Fruit fly (Drosophila melanogaster): ENCODE results near the gene nbs.

The nbs gene

dm6 chr3L:9713828-9714536, 9.0 kb downstream of the nbs start, which contains the start of gene vsg:
TSS of gene vsg (plus strand) at chr3L:9714324.
- TF ChIP-seq CG8478 (optimal IDR thresholded peaks at IDR 0.05) (no peak), psq (optimal IDR thresholded peaks at IDR 0.05) (no peak), EcR (GFP tag; optimal IDR thresholded peaks at IDR 0.05) (no peak), usp (GFP tag; optimal IDR thresholded peaks at IDR 0.05) (no peak), Dll (optimal IDR thresholded peaks at IDR 0.05) (no peak), pan (optimal IDR thresholded peaks at IDR 0.05) (no peak)

DNA sequence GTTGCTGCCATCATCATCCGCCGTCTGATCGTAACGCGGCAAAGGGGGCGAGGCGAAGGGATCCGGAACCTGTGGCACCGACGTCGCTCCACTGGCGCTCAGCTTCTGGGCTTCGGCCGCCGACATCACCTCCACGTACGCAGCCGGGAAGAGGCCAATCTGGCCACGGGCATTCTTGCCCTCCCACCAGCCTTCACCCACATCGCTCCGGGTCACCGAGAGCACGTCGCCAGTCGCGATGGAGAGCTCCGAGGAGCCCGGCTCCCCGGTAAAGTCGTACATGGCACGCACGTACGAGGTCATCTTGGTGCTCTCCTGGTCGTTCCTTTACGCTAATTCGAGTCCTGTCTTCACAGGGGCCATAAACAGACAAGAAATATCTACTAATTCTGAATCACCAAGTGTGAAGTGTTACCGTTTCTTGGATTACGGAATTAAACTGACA, 9.6 kb downstream of the nbs start, which contains the start of gene SH3PX1:
TSS of gene SH3PX1 (minus strand) at position 445 of the 445 bp plus-strand sequence.
- TF ChIP-seq usp (GFP tag; optimal IDR thresholded peaks at IDR 0.05): no peak
- TF ChIP-seq Dll (optimal IDR thresholded peaks at IDR 0.05): no peak
- TF ChIP-seq EcR (GFP tag; optimal IDR thresholded peaks at IDR 0.05): no peak
- no peak for TF ChIP-seq CG8478 (optimal IDR thresholded peaks at IDR 0.05)
- TF ChIP-seq psq (optimal IDR thresholded peaks at IDR 0.05): no peak
- TF ChIP-seq pan (optimal IDR thresholded peaks at IDR 0.05): no peak

dm6 chr3L:9712066-9712789, 10.8 kb downstream of the nbs start:
- no peak for TF ChIP-seq CG8478 (optimal IDR thresholded peaks at IDR 0.05)
- TF ChIP-seq Dll (optimal IDR thresholded peaks at IDR 0.05): no peak
- TF ChIP-seq psq (optimal IDR thresholded peaks at IDR 0.05): no peak
- no peak for TF ChIP-seq pan (optimal IDR thresholded peaks at IDR 0.05)
- TF ChIP-seq usp (GFP tag; optimal IDR thresholded peaks at IDR 0.05): no peak

DNA sequence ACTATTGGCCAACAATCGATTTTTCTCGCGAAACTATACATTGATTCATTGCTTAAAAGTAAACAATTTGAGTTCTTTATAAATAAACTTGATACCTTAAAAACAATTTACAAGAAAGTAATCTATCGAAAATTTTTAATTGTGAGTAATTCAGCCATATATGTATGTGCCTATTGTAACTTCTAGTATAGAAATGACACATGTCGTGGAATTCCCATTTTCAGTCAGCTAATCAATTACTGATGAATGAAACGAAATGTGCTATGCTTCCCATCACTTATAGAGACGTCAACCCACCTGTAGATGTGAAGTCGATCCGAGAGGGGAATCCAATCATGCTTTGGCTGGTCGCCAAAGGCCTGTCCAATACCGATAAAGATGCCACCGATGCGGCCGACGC, 11.8 kb downstream of the nbs start:
- TF ChIP-seq CG8478 (optimal IDR thresholded peaks at IDR 0.05) (no peak), pan (optimal IDR thresholded peaks at IDR 0.05) (no peak), psq (optimal IDR thresholded peaks at IDR 0.05) (no peak), Dll (optimal IDR thresholded peaks at IDR 0.05) (no peak), usp (GFP tag; optimal IDR thresholded peaks at IDR 0.05) (no peak), EcR (GFP tag; optimal IDR thresholded peaks at IDR 0.05) (no peak)

DNA sequence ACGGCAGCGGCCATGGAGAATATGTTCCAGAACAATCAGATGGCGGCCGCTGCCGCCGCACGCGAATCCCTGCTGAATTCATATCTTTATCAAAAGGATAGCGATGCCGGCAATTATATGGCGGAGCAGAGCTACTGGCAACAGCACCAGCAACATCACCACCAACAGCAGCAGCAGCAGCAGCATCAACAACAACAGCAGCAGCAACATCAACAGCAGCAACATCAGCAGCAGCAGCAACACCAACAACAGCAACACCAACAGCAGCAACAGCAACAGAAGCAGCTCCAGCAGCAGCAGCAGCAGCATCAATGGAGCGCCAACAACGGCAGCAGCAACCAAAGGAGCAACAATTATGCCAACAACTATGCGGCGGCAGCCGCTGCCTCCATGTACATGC, 14.2 kb downstream of the nbs start:
- TF ChIP-seq psq (optimal IDR thresholded peaks at IDR 0.05): no peak

dm6 chr3L:9705591-9705990, 17.4 kb downstream of the nbs start:
- no peak for TF ChIP-seq usp (GFP tag; optimal IDR thresholded peaks at IDR 0.05)
- no peak for TF ChIP-seq EcR (GFP tag; optimal IDR thresholded peaks at IDR 0.05)
- TF ChIP-seq pan (optimal IDR thresholded peaks at IDR 0.05): no peak
- no peak for TF ChIP-seq Dll (optimal IDR thresholded peaks at IDR 0.05)
- no peak for TF ChIP-seq CG8478 (optimal IDR thresholded peaks at IDR 0.05)
- no peak for TF ChIP-seq psq (optimal IDR thresholded peaks at IDR 0.05)

dm6 chr3L:9704162-9704748, 18.7 kb downstream of the nbs start, which contains the start of gene CG16711:
TSS of gene CG16711 (plus strand) at chr3L:9704331.
- TF ChIP-seq Dll (optimal IDR thresholded peaks at IDR 0.05) (no peak), CG8478 (optimal IDR thresholded peaks at IDR 0.05) (no peak), usp (GFP tag; optimal IDR thresholded peaks at IDR 0.05) (no peak), psq (optimal IDR thresholded peaks at IDR 0.05) (no peak), pan (optimal IDR thresholded peaks at IDR 0.05) (no peak), EcR (GFP tag; optimal IDR thresholded peaks at IDR 0.05) (no peak)

DNA sequence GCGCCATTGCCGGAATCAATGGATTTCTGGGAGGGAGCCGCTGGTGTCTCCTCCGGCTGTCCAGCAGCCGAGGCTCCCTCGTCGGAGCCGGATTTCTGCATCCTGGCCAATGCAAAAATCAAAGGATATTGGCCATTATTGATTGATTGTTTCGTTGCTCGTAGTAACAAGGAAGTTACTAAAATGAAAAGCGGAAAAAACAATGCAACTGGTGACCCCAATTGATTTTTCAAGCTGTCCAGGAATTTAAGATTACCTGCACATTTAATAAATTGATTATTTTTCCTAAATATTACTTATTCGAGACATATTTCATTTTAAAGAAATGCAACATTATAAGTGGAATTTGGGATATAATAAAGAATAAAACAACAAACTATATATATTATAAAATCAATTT, 19.5 kb downstream of the nbs start, which contains the start of gene CG6761:
TSS of gene CG6761 (minus strand) at position 101 of the 400 bp plus-strand sequence.
- TF ChIP-seq Dll (optimal IDR thresholded peaks at IDR 0.05): no peak
- no peak for TF ChIP-seq pan (optimal IDR thresholded peaks at IDR 0.05)
- TF ChIP-seq usp (GFP tag; optimal IDR thresholded peaks at IDR 0.05): no peak
- TF ChIP-seq psq (optimal IDR thresholded peaks at IDR 0.05): no peak
- no peak for TF ChIP-seq CG8478 (optimal IDR thresholded peaks at IDR 0.05)
- TF ChIP-seq EcR (GFP tag; optimal IDR thresholded peaks at IDR 0.05): no peak

dm6 chr3L:9698193-9698642, 24.8 kb downstream of the nbs start, which contains the start of gene Ubc4:
TSS of gene Ubc4 (plus strand) at chr3L:9698336.
- no peak for TF ChIP-seq CG8478 (optimal IDR thresholded peaks at IDR 0.05)
- no peak for TF ChIP-seq psq (optimal IDR thresholded peaks at IDR 0.05)
- no peak for TF ChIP-seq Dll (optimal IDR thresholded peaks at IDR 0.05)
- no peak for TF ChIP-seq pan (optimal IDR thresholded peaks at IDR 0.05)
- no peak for TF ChIP-seq EcR (GFP tag; optimal IDR thresholded peaks at IDR 0.05)
- TF ChIP-seq usp (GFP tag; optimal IDR thresholded peaks at IDR 0.05): no peak

- TF ChIP-seq psq (optimal IDR thresholded peaks at IDR 0.05): no peak
Measured at dm6 chr3L:9697527-9697883, 25.5 kb downstream of the nbs start.

- peak; percentile 45 for TF ChIP-seq Dll (optimal IDR thresholded peaks at IDR 0.05)
- TF ChIP-seq CG8478 (optimal IDR thresholded peaks at IDR 0.05): no peak
Measured at dm6 chr3L:9696650-9697526, 26.1 kb downstream of the nbs start, which contains the start of gene Prps. TSS of gene Prps (minus strand) at chr3L:9696700.
